Fruit fly (Drosophila melanogaster): Measurements from ENCODE around the gene CG11986.

DNA sequence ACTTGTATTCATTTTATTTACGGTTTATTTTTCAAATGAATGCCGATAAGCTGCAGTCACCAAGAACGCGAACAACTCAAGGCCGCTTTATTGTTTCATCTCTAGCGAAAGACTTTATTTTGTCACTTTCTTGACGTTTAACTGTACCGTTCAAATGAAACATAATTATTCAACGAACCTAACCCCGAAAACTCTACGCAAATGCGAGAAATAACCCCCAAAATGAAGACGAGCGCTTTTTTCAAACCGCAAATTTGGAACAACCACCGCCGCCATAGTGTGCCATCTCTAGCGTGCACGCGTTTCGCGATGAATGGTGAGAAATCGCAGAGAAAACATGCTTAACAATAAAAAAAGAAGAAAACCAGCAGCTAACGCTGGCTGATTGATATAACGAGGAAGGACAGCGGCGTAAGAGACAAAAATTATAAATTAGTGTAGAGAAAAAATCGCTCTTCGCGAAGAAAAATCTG is 30.6 kb upstream of the CG11986 start, which contains the start of gene CG11970:
- TF ChIP-seq Myc (optimal IDR thresholded peaks at IDR 0.05) (no peak), ttk (optimal IDR thresholded peaks at IDR 0.05) (no peak)
